Fruit fly (Drosophila melanogaster): Measurements from ENCODE around the gene Nepl17.

Gene Nepl17

DNA sequence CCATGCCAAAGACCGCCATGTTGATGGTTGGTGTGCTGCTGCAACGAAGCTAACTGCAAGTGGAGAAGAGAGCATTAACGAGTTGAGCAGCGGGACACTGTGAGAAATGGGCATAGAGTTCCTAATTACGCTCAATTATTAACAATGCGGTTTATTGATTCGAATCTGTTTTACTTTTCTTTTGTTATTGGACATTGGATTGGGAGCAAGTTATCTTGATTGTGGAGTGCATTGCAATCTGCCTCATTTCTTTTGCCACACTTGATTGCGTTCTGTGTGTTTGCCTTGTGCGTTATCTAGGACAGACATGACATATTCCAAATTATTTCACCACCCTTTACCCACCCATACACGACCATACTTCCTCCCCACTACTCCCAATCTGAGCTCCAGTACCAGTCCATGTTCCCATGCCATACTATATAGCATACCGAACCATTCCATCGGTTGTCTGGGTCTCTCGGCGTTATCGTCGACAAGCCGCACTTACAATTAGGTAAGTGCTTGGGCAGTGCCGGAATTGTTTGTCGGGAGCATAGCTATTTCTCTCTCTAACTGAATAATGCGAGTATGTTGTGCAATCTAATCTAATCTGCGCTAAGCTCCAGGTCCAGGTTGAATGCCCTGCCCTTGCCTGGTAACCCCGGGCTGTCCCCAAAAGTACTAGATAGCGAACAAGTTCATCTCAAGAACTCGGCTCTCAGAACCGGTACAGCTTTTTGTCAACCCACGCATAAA is 15.2 kb upstream of the Nepl17 start (continued):
- TF ChIP-seq seq (GFP tag; IDR thresholded peaks at IDR 0.05) (no peak), dan (GFP tag; IDR thresholded peaks at IDR 0.05) (no peak), E2f1 (GFP tag; IDR thresholded peaks at IDR 0.05) (no peak; the same call in 1 of the 2 replicates), CG16815 (GFP tag; optimal IDR thresholded peaks at IDR 0.05) (no peak), sd (tag; optimal IDR thresholded peaks at IDR 0.05) (no peak), Usf (GFP tag; optimal IDR thresholded peaks at IDR 0.05) (no peak), onecut (GFP tag; IDR thresholded peaks at IDR 0.05) (0 out of 2 replicates have a peak, but pooled peaks have one; percentile 31), Med (GFP tag) (peak; percentile 84), CG9797 (GFP tag; optimal IDR thresholded peaks at IDR 0.05) (no peak), CG10654 (GFP tag; optimal IDR thresholded peaks at IDR 0.05) (no peak), CG30020 (tag; optimal IDR thresholded peaks at IDR 0.05) (no peak), CG9609 (GFP tag; optimal IDR thresholded peaks at IDR 0.05) (peak; percentile 1), zf30C (GFP tag; optimal IDR thresholded peaks at IDR 0.05) (peak; percentile 33), CoRest (tag; optimal IDR thresholded peaks at IDR 0.05) (peak; percentile 38), Antp (GFP tag; optimal IDR thresholded peaks at IDR 0.05) (peak; percentile 54), CG8478 (optimal IDR thresholded peaks at IDR 0.05) (no peak), pita (GFP tag; optimal IDR thresholded peaks at IDR 0.05) (no peak), Oaz (GFP tag; IDR thresholded peaks at IDR 0.05) (0 out of 2 replicates have a peak, but pooled peaks have one; percentile 7), CG5180 (GFP tag; optimal IDR thresholded peaks at IDR 0.05) (peak; percentile 19), CG18011 (GFP tag; optimal IDR thresholded peaks at IDR 0.05) (no peak), kay (GFP tag; optimal IDR thresholded peaks at IDR 0.05) (no peak), Asciz (GFP tag; optimal IDR thresholded peaks at IDR 0.05) (no peak), D (optimal IDR thresholded peaks at IDR 0.05) (no peak), D (GFP tag; optimal IDR thresholded peaks at IDR 0.05) (peak; percentile 27), lbe (GFP tag; optimal IDR thresholded peaks at IDR 0.05) (no peak), C15 (GFP tag; IDR thresholded peaks at IDR 0.05) (no peak), ci (GFP tag; IDR thresholded peaks at IDR 0.05) (peak; percentile 78), CG31224 (GFP tag; IDR thresholded peaks at IDR 0.05) (0 out of 2 replicates have a peak, but pooled peaks have one; percentile 8), CG8765 (GFP tag; IDR thresholded peaks at IDR 0.05) (no peak), CG1647 (GFP tag; optimal IDR thresholded peaks at IDR 0.05) (no peak), CG34376 (GFP tag; optimal IDR thresholded peaks at IDR 0.05) (no peak), Trl (optimal IDR thresholded peaks at IDR 0.05) (no peak), Trl (GFP tag; optimal IDR thresholded peaks at IDR 0.05) (peak; percentile 35), Nf-YA (GFP tag; IDR thresholded peaks at IDR 0.05) (no peak), CG12769 (tag; optimal IDR thresholded peaks at IDR 0.05) (peak; percentile 56), tup (GFP tag; optimal IDR thresholded peaks at IDR 0.05) (no peak), gem (tag; optimal IDR thresholded peaks at IDR 0.05) (peak; percentile 65), CG13287 (GFP tag; IDR thresholded peaks at IDR 0.05; ENCODE audit: partially characterized antibody) (no peak), CG9932 (GFP tag; IDR thresholded peaks at IDR 0.05) (no peak), bcd (GFP tag; optimal IDR thresholded peaks at IDR 0.05) (peak; percentile 6), Fer3 (tag; optimal IDR thresholded peaks at IDR 0.05) (no peak), Dek (tag; optimal IDR thresholded peaks at IDR 0.05) (no peak), CG13296 (GFP tag; optimal IDR thresholded peaks at IDR 0.05) (no peak), Dbx (GFP tag; IDR thresholded peaks at IDR 0.05) (no peak), hb (GFP tag; IDR thresholded peaks at IDR 0.05; ENCODE audit: partially characterized antibody) (no peak), insv (GFP tag; optimal IDR thresholded peaks at IDR 0.05) (no peak), CG4730 (GFP tag; IDR thresholded peaks at IDR 0.05) (no peak), Rfx (GFP tag; IDR thresholded peaks at IDR 0.05) (peak; percentile 19; the same call in 1 of the 2 replicates), gfzf (GFP tag; optimal IDR thresholded peaks at IDR 0.05) (no peak), Optix (GFP tag; IDR thresholded peaks at IDR 0.05) (no peak), ftz-f1 (GFP tag; optimal IDR thresholded peaks at IDR 0.05) (no peak)
